Worm (Caenorhabditis elegans) whole organism, midembryonic: ENCODE data around the gene Y17D7B.2.

Experiments
- T22C8.4 ChIP-seq: fragments of 200-800 bp; sonication (Bioruptor generic); IDR thresholded peaks from 2 replicates; pipeline ENCODE4 v1.3.6; 2022; ENCODE audit warnings: missing genetic modification characterization, missing compliant biosample characterization
- cog-1 ChIP-seq: sonication (generic microtip); optimal IDR thresholded peaks from 2 replicates; lab custom pipeline; 2016; ENCODE audit warnings: missing genetic modification characterization, missing compliant biosample characterization
- flt-1 ChIP-seq: fragments of 200-800 bp; sonication (Bioruptor generic); IDR thresholded peaks from 2 replicates; pipeline ENCODE4 v1.3.6; 2022; ENCODE audit warnings: missing genetic modification characterization, missing compliant biosample characterization
- med-1 ChIP-seq: sonication (generic microtip); optimal IDR thresholded peaks from 2 replicates; lab custom pipeline; 2017; ENCODE audit warnings: missing genetic modification characterization, mild to moderate bottlenecking, missing compliant biosample characterization, antibody characterized with exemption, missing genetic modification reagents; ENCODE audit not compliant: insufficient read depth
- ref-1 ChIP-seq: fragments of 200-800 bp; sonication (Bioruptor generic); conservative IDR thresholded peaks from 2 replicates; pipeline ENCODE4 v1.3.6; 2022; ENCODE audit warnings: missing genetic modification reagents, missing genetic modification characterization, missing compliant biosample characterization
- tab-1 ChIP-seq: fragments of 200-800 bp; sonication (Bioruptor generic); IDR thresholded peaks from 2 replicates; pipeline ENCODE4 v1.3.6; 2022; ENCODE audit warnings: missing genetic modification characterization, missing compliant biosample characterization

ce11 chrV:18750445-18750844 is 37.1 kb upstream of the Y17D7B.2 start, which contains the start of the genes F11D11.21 and F11D11.12:
- TF ChIP-seq T22C8.4 (no peak), tab-1 (GFP tag; lab: Robert Waterston, UW) (no peak), ref-1 (GFP tag; lab: Robert Waterston, UW) (no peak), flt-1 (no peak), cog-1 (no peak), med-1 (GFP tag; lab: Kevin White, UChicago) (no peak)
